Worm (Caenorhabditis elegans) whole organism, L1 larva: ENCODE measurements around the gene lgc-37.

ENCODE experiments used
- lin-15B ChIP-seq: fragments of 150-350 bp; sonication (generic microtip); optimal IDR thresholded peaks from 3 replicates; lab custom pipeline; 2014; ENCODE audit warnings: missing biosample characterization, missing genetic modification characterization
- lin-35 ChIP-seq, 2 experiments: fragments of 150-350 bp; optimal IDR thresholded peaks; 2 replicates each; lab custom pipeline; 2014; ENCODE audit warnings: missing biosample characterization in 2 of 2, missing genetic modification characterization in 2 of 2, missing genetic modification reagents in 2 of 2

ce11 chrIII:12818050-12818738 is 33.2 kb downstream of the lgc-37 start, which contains the start of gene arx-5:
- TF ChIP-seq lin-35 (GFP tag; optimal IDR thresholded peaks at IDR 0.05; lab: Kevin White, UChicago) (peak in 1 of 2 experiments; percentile 37), lin-15B (peak; percentile 2)
